Worm (Caenorhabditis elegans): ENCODE measurements around the gene fce-2.

- TF ChIP-seq unc-55 (GFP tag; optimal IDR thresholded peaks at IDR 0.05) (peak; percentile 7), pax-1 (tag; optimal IDR thresholded peaks at IDR 0.05) (no peak), fkh-10 (GFP tag; optimal IDR thresholded peaks at IDR 0.05) (no peak), eyg-1 (tag; optimal IDR thresholded peaks at IDR 0.05) (no peak), pqm-1 (tag; optimal IDR thresholded peaks at IDR 0.05) (no peak), ama-1 (optimal IDR thresholded peaks at IDR 0.05) (no peak), pag-3 (tag; optimal IDR thresholded peaks at IDR 0.05; ENCODE audit: borderline replicate concordance) (no peak), dmd-4 (tag; optimal IDR thresholded peaks at IDR 0.05; ENCODE audit: borderline replicate concordance) (no peak), unc-86 (tag; optimal IDR thresholded peaks at IDR 0.05) (no peak), rnt-1 (tag; optimal IDR thresholded peaks at IDR 0.05) (no peak)
Measured at ce11 chrV:20457155-20457554, 32.1 kb downstream of the fce-2 start.

Measured in whole organism, late embryonic.